Worm (Caenorhabditis elegans) whole organism, dauer: ENCODE measurements around the gene clec-122.

ENCODE experiments used
- unc-62 ChIP-seq: sonication (generic microtip); optimal IDR thresholded peaks from 2 replicates; lab custom pipeline; 2017; ENCODE audit warnings: missing biosample characterization, missing genetic modification reagents, missing genetic modification characterization

Gene clec-122

ce11 chrII:3087134-3087533, 18.7 kb upstream of the clec-122 start:
- TF ChIP-seq unc-62: no peak

DNA sequence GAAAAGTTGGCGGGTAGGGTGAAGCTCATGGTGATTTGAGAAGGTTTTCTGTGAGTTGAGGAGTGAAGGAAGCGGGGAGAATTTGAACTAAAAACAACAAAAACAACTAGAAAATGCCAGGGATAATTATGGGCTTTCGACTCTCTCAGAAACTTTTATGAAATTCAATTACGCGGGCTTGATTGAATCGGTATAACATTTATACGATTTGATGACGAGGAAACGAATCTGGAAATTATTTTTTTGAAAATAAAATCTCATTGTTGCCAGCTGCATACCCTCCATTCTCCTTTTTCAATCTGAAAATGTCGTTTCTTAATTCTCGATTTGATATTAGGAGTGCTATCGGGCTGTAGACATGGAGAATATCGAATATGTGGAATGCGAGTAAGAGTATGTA, 14.6 kb upstream of the clec-122 start, which contains the start of gene srg-21:
srg-21 (minus strand) TSS at position 101 of the 400 bp plus-strand sequence.
- no peak for TF ChIP-seq unc-62

DNA sequence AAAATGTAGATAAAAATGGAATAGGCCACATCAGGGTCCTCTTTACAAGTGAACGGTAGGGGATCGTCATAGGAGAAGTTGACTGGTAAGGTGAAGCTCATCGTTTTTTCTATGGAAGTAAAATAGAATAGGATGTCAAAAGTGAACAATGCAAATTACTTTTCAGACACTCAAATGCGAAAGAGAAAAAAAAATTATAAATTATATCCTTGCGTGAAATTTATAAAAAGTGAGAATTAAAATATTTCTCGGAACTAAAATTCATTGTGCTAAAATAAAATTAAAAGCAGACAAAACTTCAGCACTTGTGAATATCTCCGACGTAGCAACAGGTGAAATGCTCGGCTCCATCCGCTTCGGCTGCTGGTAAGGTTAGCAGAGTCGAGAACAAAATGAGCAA, 12.5 kb upstream of the clec-122 start, which contains the start of gene srg-22:
srg-22 (minus strand) TSS at position 101 of the 400 bp plus-strand sequence.
- TF ChIP-seq unc-62: no peak

ce11 chrII:3096060-3096459, 9.8 kb upstream of the clec-122 start, which contains the start of gene srg-23:
Gene srg-23, minus strand, starts transcription at chrII:3096160.
- TF ChIP-seq unc-62: no peak

DNA sequence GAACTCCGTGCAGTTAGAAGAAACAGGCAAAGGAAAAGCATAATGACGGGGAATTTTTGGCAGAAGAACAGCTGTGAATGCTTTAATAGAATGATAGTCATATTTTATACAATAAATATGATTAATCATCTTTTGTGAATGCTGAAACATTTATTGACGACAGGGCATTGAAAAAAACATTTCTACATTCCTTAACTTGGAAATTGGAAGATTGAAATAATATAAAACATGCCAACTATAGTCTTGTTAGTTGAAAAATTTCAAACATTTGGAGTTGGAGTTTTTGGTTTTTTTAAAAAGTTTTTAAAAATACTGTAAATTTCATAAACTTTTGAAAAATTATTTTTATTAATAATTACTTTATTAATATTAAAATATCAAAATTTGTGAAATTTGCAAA, 9.0 kb upstream of the clec-122 start, which contains the start of gene Y25C1A.14:
Y25C1A.14 (minus strand) TSS at position 101 of the 400 bp plus-strand sequence.
- TF ChIP-seq unc-62: no peak

- no peak for TF ChIP-seq unc-62
Observed at ce11 chrII:3100546-3100945, 5.3 kb upstream of the clec-122 start, which contains the start of gene srg-24. Gene srg-24, minus strand, starts transcription at chrII:3100646.

DNA sequence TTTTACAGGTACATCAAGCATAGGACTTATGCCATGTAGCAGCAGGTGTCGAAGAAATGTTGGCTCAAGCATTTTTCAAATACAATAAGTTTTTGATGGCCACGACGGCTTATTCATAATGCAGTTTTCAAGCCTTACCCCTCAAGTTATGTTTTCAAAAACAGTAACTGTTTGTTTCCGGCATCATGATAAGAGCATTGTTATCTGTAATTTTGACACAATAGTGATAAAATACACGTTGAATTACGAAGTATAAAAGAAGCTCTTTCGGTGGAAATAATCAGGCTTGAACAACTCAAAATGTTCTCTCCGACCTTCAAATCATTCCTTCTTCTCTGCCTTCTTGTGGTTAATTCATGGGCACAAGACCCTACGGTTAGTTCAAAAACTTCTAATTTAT, 3.8 kb upstream of the clec-122 start, which contains the start of gene clec-121:
clec-121 (plus strand) TSS at position 301 of the 400 bp plus-strand sequence.
- no peak for TF ChIP-seq unc-62

ce11 chrII:3108101-3108500, 2.2 kb downstream of the clec-122 start:
- TF ChIP-seq unc-62: no peak

DNA sequence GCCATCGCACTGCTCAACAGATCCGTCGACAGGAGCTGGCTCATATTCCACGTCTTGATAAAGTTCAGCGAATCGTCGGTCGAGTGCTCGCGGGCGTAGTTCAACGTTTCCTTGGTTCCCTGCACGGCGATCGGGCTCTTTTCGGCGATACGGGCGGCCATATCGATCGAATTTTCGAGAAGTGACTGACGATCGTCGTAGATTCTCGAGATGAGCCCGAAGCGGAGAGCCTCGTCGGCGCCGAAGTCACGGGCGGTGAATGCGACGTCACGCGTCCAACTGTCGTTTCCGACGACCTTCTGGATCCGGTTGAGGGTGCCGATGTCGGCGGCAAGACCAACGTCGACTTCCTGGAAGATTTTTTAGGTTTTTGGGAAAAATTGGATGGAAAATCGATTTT, 3.7 kb downstream of the clec-122 start:
- no peak for TF ChIP-seq unc-62

ce11 chrII:3110099-3110498, 4.2 kb downstream of the clec-122 start:
- no peak for TF ChIP-seq unc-62

DNA sequence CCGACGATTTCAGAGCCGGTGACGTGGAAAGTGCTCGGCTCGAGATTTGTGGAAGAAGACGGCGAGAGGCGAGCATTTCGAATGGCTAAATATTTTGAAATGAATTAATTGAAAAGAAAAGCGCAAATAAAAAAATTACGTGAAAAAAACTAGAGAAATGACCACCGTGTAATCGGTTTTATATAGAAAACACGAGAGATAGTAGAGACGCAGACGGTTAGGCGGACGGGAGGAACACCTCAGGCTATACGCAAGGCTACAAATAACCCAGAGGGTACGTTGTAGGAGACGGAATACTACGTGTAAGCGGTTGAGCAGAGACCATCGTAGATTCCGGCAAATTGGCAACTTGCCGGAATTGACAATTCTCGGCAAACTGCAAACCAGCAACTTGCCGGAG, 5.3 kb downstream of the clec-122 start, which contains the start of gene Y25C1A.13:
Y25C1A.13 (minus strand) TSS at position 101 of the 400 bp plus-strand sequence.
- TF ChIP-seq unc-62: no peak

DNA sequence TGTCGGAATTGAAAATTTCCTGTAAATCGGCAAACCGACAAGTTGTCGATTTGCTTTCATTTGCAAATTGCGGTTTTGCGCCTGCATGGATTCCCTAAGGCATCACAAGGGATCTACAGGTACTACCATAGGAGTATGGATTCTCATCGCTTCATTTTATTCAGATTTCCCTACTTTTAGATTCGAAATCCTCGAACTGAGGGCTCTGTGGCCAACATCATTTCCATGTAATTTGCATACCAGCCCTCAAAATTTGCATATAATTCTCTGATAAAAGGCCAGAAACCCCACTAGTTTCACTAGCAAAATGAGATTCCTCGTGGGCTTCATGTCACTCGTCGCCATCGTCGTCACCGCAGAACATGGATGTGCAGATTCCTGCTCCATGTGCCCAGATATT, 6.4 kb downstream of the clec-122 start, which contains the start of gene Y25C1A.2:
Y25C1A.2 (plus strand) TSS at position 301 of the 400 bp plus-strand sequence.
- no peak for TF ChIP-seq unc-62

- no peak for TF ChIP-seq unc-62
Observed at ce11 chrII:3113289-3113688, 7.4 kb downstream of the clec-122 start.

DNA sequence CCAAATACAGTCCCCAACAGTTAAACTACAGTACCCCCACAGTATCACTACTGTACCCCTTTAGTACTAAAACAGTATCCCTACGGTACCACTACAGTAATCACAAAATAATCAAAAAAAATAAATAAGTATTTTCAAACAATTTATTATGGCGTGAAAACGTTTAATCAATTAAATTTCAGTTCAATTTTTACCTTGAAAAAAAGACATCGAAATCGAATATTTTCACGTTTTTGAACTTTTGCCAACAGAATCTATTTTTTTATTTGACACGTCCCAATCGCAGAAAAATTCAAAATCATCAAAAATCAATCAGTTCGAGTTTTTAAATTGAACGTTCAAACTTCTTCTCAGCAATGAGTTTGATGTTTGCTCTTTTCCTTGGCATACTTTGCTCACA, 8.1 kb downstream of the clec-122 start, which contains the start of gene clec-123:
clec-123 (plus strand) TSS at position 301 of the 400 bp plus-strand sequence.
- TF ChIP-seq unc-62: no peak

DNA sequence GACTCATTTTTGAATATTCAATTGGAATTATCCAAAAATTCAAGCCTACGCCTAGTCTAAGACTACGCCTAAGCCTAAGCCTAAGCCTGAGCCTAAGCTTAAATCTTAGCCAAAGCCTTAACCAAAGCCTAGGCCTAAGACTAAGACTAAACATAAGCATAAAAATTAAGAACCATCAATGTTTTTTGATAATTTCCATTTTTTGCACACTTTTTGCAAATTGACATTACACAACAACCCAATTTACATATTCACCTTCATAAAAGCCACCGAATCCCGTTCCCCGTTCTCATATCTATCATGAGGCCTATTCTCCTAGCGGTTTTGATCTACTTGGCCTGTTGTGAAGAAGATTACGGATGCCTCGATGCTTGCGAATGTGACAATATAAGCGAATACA, 11.6 kb downstream of the clec-122 start, which contains the start of gene T10D4.7:
T10D4.7 (plus strand) TSS at position 301 of the 400 bp plus-strand sequence.
- no peak for TF ChIP-seq unc-62

DNA sequence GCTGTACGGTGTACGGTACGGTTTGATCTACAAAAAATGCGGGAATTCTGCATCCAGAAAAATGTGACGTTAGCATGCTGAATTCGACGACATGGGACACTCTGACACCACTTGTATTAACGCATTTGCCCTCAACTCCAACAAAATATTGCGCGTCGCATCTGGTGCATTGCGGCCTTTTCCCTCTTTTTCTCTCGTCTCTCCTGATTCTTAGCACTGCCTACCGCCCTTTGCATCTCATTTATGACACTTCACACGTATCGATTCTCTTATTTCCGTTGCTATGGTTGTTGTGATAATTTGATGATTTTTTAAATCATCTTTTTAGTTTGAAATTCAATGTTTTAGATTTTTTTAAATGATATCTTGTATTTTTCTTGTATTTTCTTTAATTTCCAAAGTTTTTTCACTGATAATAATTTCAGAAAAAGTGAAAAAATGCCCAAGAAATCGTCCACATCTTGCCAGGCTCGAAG, 13.1 kb downstream of the clec-122 start, which contains the start of gene T10D4.6:
T10D4.6 (plus strand) TSS at position 426 of the 476 bp plus-strand sequence.
- no peak for TF ChIP-seq unc-62

DNA sequence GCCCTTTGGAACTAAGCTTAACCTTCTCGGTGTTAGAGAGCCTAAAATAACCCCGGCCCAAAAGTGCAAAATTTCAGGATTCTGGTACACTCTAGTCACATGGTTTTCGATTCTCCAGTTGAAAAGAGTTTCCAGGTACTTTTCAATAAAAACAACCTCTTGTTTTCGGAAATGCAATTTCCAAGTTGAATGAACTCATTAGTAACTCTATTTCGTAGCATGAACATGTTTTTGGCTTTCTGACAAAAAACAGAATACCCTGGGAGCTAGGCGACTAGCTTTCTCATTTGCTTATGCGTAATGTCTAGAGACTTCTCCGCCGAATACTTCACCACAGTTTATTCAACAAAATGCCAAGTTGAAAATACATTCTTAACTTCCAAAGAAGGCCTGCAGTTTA, 17.3 kb downstream of the clec-122 start, which contains the start of gene srh-71:
srh-71 (plus strand) TSS at position 301 of the 400 bp plus-strand sequence.
- TF ChIP-seq unc-62: no peak

- TF ChIP-seq unc-62: no peak
Observed at ce11 chrII:3126341-3126740, 20.5 kb downstream of the clec-122 start, which contains the start of gene ins-19. Gene ins-19, minus strand, starts transcription at chrII:3126441.
